Worm (Caenorhabditis elegans): ENCODE data around the gene C07E3.3.

DNA sequence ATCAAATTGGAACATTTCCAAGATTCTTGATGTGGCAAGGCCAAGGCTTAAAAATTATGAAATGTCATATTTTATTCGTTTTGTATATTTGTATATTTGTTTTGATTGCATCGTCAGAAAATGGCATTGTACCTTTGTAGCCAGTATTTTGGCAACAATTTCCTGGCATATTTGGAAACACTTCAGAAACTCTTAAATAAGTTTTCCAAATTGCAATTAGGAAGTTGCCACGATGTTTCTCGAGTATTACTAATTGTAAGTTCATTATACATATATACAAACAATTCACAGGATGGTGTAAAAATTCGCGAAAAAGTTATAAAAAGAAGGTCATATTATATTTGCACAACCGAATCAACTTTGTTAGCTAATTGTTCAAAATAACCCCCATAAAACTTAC is 42.1 kb downstream of the C07E3.3 start, which contains the start of gene idpp-8:
- TF ChIP-seq nhr-76 (tag; optimal IDR thresholded peaks at IDR 0.05): no peak
- TF ChIP-seq daf-19 (GFP tag; conservative IDR thresholded peaks at IDR 0.05): no peak
- no peak for TF ChIP-seq nhr-77 (tag; optimal IDR thresholded peaks at IDR 0.05)
- no peak for TF ChIP-seq fos-1 (tag; optimal IDR thresholded peaks at IDR 0.05)
- TF ChIP-seq R02D3.7 (tag; optimal IDR thresholded peaks at IDR 0.05): no peak
- TF ChIP-seq nhr-28 (tag; optimal IDR thresholded peaks at IDR 0.05): no peak
- TF ChIP-seq dpl-1 (GFP tag; optimal IDR thresholded peaks at IDR 0.05): no peak
- no peak for TF ChIP-seq nhr-48 (tag; optimal IDR thresholded peaks at IDR 0.05)
- no peak for TF ChIP-seq snpc-4 (tag; optimal IDR thresholded peaks at IDR 0.05)
- TF ChIP-seq unc-130 (GFP tag; optimal IDR thresholded peaks at IDR 0.05): no peak
- no peak for TF ChIP-seq nhr-25 (tag; optimal IDR thresholded peaks at IDR 0.05; ENCODE audit: borderline replicate concordance, insufficient read depth)

Data from whole organism, L4 larva.